In the genomic region with DNA sequence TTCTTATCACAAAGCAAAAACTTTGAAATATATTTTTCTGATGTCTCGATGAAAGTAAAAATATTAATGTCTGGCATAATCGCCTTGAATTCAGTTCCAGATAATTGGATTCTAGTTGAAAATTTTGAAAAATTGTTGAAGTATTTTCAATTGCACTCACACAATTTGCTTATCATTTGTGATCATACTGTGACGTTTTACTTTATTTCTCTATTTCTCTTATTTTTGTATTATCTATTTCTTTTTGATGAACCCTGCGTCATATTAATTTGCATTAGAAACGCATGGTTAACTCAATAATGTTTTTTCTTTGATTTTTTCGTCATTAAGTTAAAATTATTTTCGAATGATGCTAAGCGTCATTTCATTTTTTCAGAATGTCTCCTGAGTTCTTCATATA, we compare ENCODE assay signal across 5 worm cellular contexts.
TF ChIP-seq lines count a peak whose summit lies in the region.

A gene (plus strand): TSS at position 328 of the 400 bp plus-strand sequence.

TF ChIP-seq in whole organism, L1 larva, 84 proteins besides CTCF, POLR2A, EP300 and RAD21:
- TF ChIP-seq ets-5 (GFP tag; IDR thresholded peaks at IDR 0.05; lab: Robert Waterston, UW) (no peak), elt-2 (tag; optimal IDR thresholded peaks at IDR 0.05; lab: Kevin White, UChicago) (peak; percentile 43), F16B12.6 (tag; optimal IDR thresholded peaks at IDR 0.05; lab: Kevin White, UChicago) (no peak), sox-4 (tag; optimal IDR thresholded peaks at IDR 0.05; lab: Kevin White, UChicago) (no peak), nhr-19 (GFP tag; conservative IDR thresholded peaks at IDR 0.05; lab: Robert Waterston, UW) (no peak), fkh-4 (tag; optimal IDR thresholded peaks at IDR 0.05; lab: Kevin White, UChicago; ENCODE audit: borderline replicate concordance) (no peak), lin-14 (GFP tag; optimal IDR thresholded peaks at IDR 0.05; lab: Kevin White, UChicago) (peak; percentile 5), C16A3.4 (tag; optimal IDR thresholded peaks at IDR 0.05; lab: Kevin White, UChicago) (no peak), nhr-12 (tag; optimal IDR thresholded peaks at IDR 0.05; lab: Kevin White, UChicago) (no peak), C04F5.9 (tag; optimal IDR thresholded peaks at IDR 0.05; lab: Kevin White, UChicago) (no peak), aly-2 (tag; optimal IDR thresholded peaks at IDR 0.05; lab: Kevin White, UChicago) (no peak), efl-1 (optimal IDR thresholded peaks at IDR 0.05; lab: Kevin White, UChicago) (no peak), efl-1 (GFP tag; optimal IDR thresholded peaks at IDR 0.05 in 1 of 2; lab: Kevin White, UChicago) (peak in 1 of 2 experiments; percentile 71), sptf-1 (tag; optimal IDR thresholded peaks at IDR 0.05; lab: Kevin White, UChicago) (no peak), nhr-90 (tag; optimal IDR thresholded peaks at IDR 0.05; lab: Kevin White, UChicago; ENCODE audit: poor library complexity) (no peak)

TF ChIP-seq in whole organism, L2 larva, 48 proteins besides CTCF, POLR2A, EP300 and RAD21:
- TF ChIP-seq crh-2 (tag; optimal IDR thresholded peaks at IDR 0.05; lab: Kevin White, UChicago), result peak; percentile 59
- TF ChIP-seq mab-5 (tag; optimal IDR thresholded peaks at IDR 0.05; lab: Kevin White, UChicago), result no peak
- TF ChIP-seq C34F6.9 (tag; optimal IDR thresholded peaks at IDR 0.05; lab: Kevin White, UChicago), result no peak
- no peak for TF ChIP-seq lin-13 (GFP tag; optimal IDR thresholded peaks at IDR 0.05; lab: Kevin White, UChicago)
- TF ChIP-seq Y55F3AM.14 (GFP tag; optimal IDR thresholded peaks at IDR 0.05; lab: Kevin White, UChicago), result no peak
- peak; percentile 71 for TF ChIP-seq fos-1 (tag; optimal IDR thresholded peaks at IDR 0.05; lab: Kevin White, UChicago)
- TF ChIP-seq ZK546.5 (tag; optimal IDR thresholded peaks at IDR 0.05; lab: Kevin White, UChicago), result no peak
TF ChIP-seq in whole organism, L2 larva: peak in this region for 2.

TF ChIP-seq in whole organism, L3 larva, 47 proteins besides CTCF, POLR2A, EP300 and RAD21:
- TF ChIP-seq elt-2 (tag; optimal IDR thresholded peaks at IDR 0.05; lab: Kevin White, UChicago), result peak; percentile 67
- TF ChIP-seq ZK546.5 (tag; optimal IDR thresholded peaks at IDR 0.05; lab: Kevin White, UChicago), result no peak
- peak; percentile 13 for TF ChIP-seq pqm-1 (tag; optimal IDR thresholded peaks at IDR 0.05; lab: Kevin White, UChicago)
- peak; percentile 30 for TF ChIP-seq pha-4 (tag; optimal IDR thresholded peaks at IDR 0.05; lab: Kevin White, UChicago)

TF ChIP-seq in whole organism, L4 larva, 104 proteins besides CTCF, POLR2A, EP300 and RAD21:
- TF ChIP-seq nhr-28 (tag; optimal IDR thresholded peaks at IDR 0.05; lab: Kevin White, UChicago), result peak; percentile 45
- no peak for TF ChIP-seq daf-16 (GFP tag; optimal IDR thresholded peaks at IDR 0.05; lab: Kevin White, UChicago)
- TF ChIP-seq daf-16 (tag; optimal IDR thresholded peaks at IDR 0.05; lab: Kevin White, UChicago), result peak; percentile 36
- no peak for TF ChIP-seq daf-12 (tag; optimal IDR thresholded peaks at IDR 0.05; lab: Kevin White, UChicago)
- TF ChIP-seq snpc-4 (tag; optimal IDR thresholded peaks at IDR 0.05; lab: Kevin White, UChicago), result no peak

TF ChIP-seq in whole organism, young adult, 124 proteins besides CTCF, POLR2A, EP300 and RAD21:
- TF ChIP-seq nhr-80 (tag; optimal IDR thresholded peaks at IDR 0.05; lab: Kevin White, UChicago) (peak; percentile 55), him-1 (tag; optimal IDR thresholded peaks at IDR 0.05; lab: Kevin White, UChicago) (no peak), hmg-1.2 (GFP tag; IDR thresholded peaks at IDR 0.05; lab: Robert Waterston, UW) (peak; percentile 32; the same call in 1 of the 2 replicates), F10E7.11 (tag; optimal IDR thresholded peaks at IDR 0.05; lab: Kevin White, UChicago) (no peak)
